Worm (Caenorhabditis elegans) whole organism, young adult: ENCODE measurements around the gene W04B5.3.

ENCODE experiments used
- B0336.3 ChIP-seq: fragments of 200-800 bp; sonication (Bioruptor generic); IDR thresholded peaks from 2 replicates; pipeline ENCODE4 v1.3.6; 2022; ENCODE audit warnings: missing genetic modification characterization, missing compliant biosample characterization
- lin-26 ChIP-seq: fragments of 200-800 bp; sonication (Bioruptor generic); IDR thresholded peaks from 2 replicates; pipeline ENCODE4 v1.3.6; 2022; ENCODE audit warnings: missing genetic modification reagents, missing genetic modification characterization, missing compliant biosample characterization
- lsl-1 ChIP-seq: fragments of 200-800 bp; sonication (Bioruptor generic); optimal IDR thresholded peaks from 2 replicates; lab custom pipeline; 2018; ENCODE audit warnings: mild to moderate bottlenecking, missing genetic modification characterization, moderate library complexity, missing compliant biosample characterization

DNA sequence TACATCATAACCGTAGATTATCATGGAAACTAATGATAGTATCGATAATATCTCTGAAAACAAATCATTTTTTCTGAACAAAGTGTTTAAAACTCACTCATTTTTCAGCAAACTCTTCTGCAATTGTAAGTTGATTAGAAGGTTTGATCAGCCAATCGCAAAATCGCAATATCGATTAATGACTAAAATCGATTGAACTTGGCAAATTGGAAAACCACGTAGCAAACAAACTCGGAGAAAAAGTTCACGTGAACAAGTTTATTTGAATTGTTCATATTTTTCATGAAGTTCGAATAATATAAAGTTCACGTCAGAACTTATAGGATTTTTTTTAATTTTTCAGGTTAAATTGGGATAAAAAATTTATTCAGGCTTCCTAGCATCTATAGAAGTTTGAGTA, 46.5 kb upstream of the W04B5.3 start, which contains the start of gene H04J21.1:
- TF ChIP-seq lin-26 (GFP tag; lab: Robert Waterston, UW) (no peak), B0336.3 (GFP tag; lab: Robert Waterston, UW) (no peak), lsl-1 (no peak)
